Fruit fly (Drosophila melanogaster) whole organism, pupa: Measurements from ENCODE around the gene CG12991.

Experiments
- CG10348 ChIP-seq: fragments of 200-800 bp; sonication (Bioruptor generic); IDR thresholded peaks from 2 replicates; pipeline ENCODE4 v1.3.6; 2022; ENCODE audit warnings: missing biosample characterization, missing genetic modification characterization
- CG13204 ChIP-seq: fragments of 200-800 bp; sonication (Bioruptor generic); optimal IDR thresholded peaks from 2 replicates; lab custom pipeline; 2018; ENCODE audit warnings: missing biosample characterization, mild to moderate bottlenecking, missing genetic modification characterization, moderate library complexity
- CG14655 ChIP-seq: fragments of 200-800 bp; sonication (Bioruptor generic); optimal IDR thresholded peaks from 3 replicates; lab custom pipeline; 2017; ENCODE audit warnings: mild to moderate bottlenecking, missing biosample characterization, missing genetic modification reagents, missing genetic modification characterization
- CG15710 ChIP-seq: fragments of 200-800 bp; sonication (Bioruptor generic); optimal IDR thresholded peaks from 2 replicates; lab custom pipeline; 2018; ENCODE audit warnings: missing biosample characterization, mild to moderate bottlenecking, missing genetic modification characterization, moderate library complexity
- CG17806 ChIP-seq: fragments of 200-800 bp; sonication (Bioruptor generic); optimal IDR thresholded peaks from 2 replicates; lab custom pipeline; 2018; ENCODE audit warnings: missing biosample characterization, mild to moderate bottlenecking, missing genetic modification characterization, moderate library complexity
- CG32121 ChIP-seq: fragments of 200-800 bp; sonication (Bioruptor generic); IDR thresholded peaks from 2 replicates; pipeline ENCODE4 v1.3.6; 2022; ENCODE audit warnings: missing biosample characterization, missing genetic modification characterization
- CG34367 ChIP-seq: fragments of 200-800 bp; sonication (Bioruptor generic); optimal IDR thresholded peaks from 2 replicates; lab custom pipeline; 2018; ENCODE audit warnings: missing biosample characterization, mild to moderate bottlenecking, missing genetic modification characterization
- CG4496 ChIP-seq: fragments of 200-800 bp; sonication (Bioruptor generic); IDR thresholded peaks from 3 replicates; pipeline ENCODE4 v1.3.6; 2022; ENCODE audit warnings: missing biosample characterization, missing genetic modification characterization
- EcR ChIP-seq: fragments of 200-800 bp; sonication (Bioruptor generic); optimal IDR thresholded peaks from 3 replicates; lab custom pipeline; 2019; ENCODE audit warnings: missing biosample characterization, missing genetic modification characterization, mild to moderate bottlenecking, moderate library complexity, missing genetic modification reagents
- Ets98B ChIP-seq: fragments of 200-800 bp; sonication (Bioruptor generic); IDR thresholded peaks from 2 replicates; pipeline ENCODE4 v1.3.6; 2022; ENCODE audit warnings: missing biosample characterization, missing genetic modification characterization

DNA sequence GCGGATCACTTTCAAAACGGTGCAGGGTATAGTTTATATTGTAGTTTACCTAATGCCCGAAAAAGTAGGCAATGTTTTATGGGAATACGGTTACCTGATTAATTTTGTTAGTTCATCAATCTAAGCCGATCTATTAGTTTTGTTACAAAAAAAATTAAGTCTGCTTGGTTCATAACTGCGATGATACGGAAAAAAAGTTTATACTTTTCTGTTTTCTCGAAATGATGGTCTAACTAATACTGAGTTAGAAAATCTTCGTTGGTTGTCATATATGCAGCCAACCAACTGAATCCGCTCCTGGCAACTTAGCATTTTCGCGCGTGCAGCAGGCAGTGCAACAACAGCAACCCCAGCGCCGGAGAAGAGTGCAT, 17.7 kb upstream of the CG12991 start:
- TF ChIP-seq CG10348 (GFP tag; lab: Robert Waterston, UW) (peak; percentile 79), EcR (GFP tag; lab: Kevin White, UChicago) (no peak), CG17806 (peak; percentile 94), CG13204 (peak; percentile 78), Ets98B (peak; percentile 74), CG15710 (tag; lab: Kevin White, UChicago) (peak; percentile 96), CG4496 (GFP tag; lab: Robert Waterston, UW) (peak; percentile 82), CG32121 (GFP tag; lab: Robert Waterston, UW) (peak; percentile 86), CG14655 (GFP tag; lab: Kevin White, UChicago) (peak; percentile 98), CG34367 (tag; lab: Kevin White, UChicago) (peak; percentile 93)
